Fruit fly (Drosophila melanogaster) whole organism, embryonic: Measurements from ENCODE around the gene Sk1.

Experiments used
- Abd-B ChIP-seq: fragments of 200-800 bp; sonication (Bioruptor generic); optimal IDR thresholded peaks from 2 replicates; lab custom pipeline; 2018; ENCODE audit warnings: missing biosample characterization, mild to moderate bottlenecking, missing genetic modification characterization, moderate library complexity
- Antp ChIP-seq: fragments of 200-800 bp; sonication (Bioruptor generic); optimal IDR thresholded peaks from 3 replicates; lab custom pipeline; 2016; ENCODE audit warnings: missing biosample characterization, missing genetic modification characterization
- CG10147 ChIP-seq: fragments of 200-800 bp; sonication (Bioruptor generic); optimal IDR thresholded peaks from 2 replicates; lab custom pipeline; 2019; ENCODE audit warnings: missing biosample characterization, mild to moderate bottlenecking, missing genetic modification characterization, moderate library complexity
- CG10321 ChIP-seq: fragments of 200-800 bp; sonication (Bioruptor generic); IDR thresholded peaks from 2 replicates; pipeline ENCODE4 v1.3.6; 2022; ENCODE audit warnings: missing biosample characterization, missing genetic modification characterization
- CG10366 ChIP-seq: fragments of 200-800 bp; sonication (Bioruptor generic); IDR thresholded peaks from 2 replicates; pipeline ENCODE4 v1.3.6; 2022; ENCODE audit warnings: missing biosample characterization, missing genetic modification characterization
- CG10565 ChIP-seq: fragments of 200-800 bp; sonication (Bioruptor generic); optimal IDR thresholded peaks from 3 replicates; lab custom pipeline; 2016; ENCODE audit warnings: missing biosample characterization, mild to moderate bottlenecking, missing genetic modification characterization
- CG11093 ChIP-seq: fragments of 200-800 bp; sonication (Bioruptor generic); IDR thresholded peaks from 3 replicates; pipeline ENCODE4 v1.3.6; 2022; ENCODE audit warnings: missing biosample characterization, missing genetic modification characterization
- CG11247 ChIP-seq: fragments of 200-800 bp; sonication (Bioruptor generic); IDR thresholded peaks from 2 replicates; pipeline ENCODE4 v1.3.6; 2022; ENCODE audit warnings: missing biosample characterization, missing genetic modification characterization
- CG1233 ChIP-seq: fragments of 200-800 bp; sonication (Bioruptor generic); optimal IDR thresholded peaks from 4 replicates; lab custom pipeline; 2018; ENCODE audit warnings: missing biosample characterization, mild to moderate bottlenecking, missing genetic modification characterization
- CG12769 ChIP-seq: fragments of 200-800 bp; sonication (Bioruptor generic); optimal IDR thresholded peaks from 2 replicates; lab custom pipeline; 2019; ENCODE audit warnings: missing biosample characterization, mild to moderate bottlenecking, missing genetic modification characterization, moderate library complexity
- CG13123 ChIP-seq: fragments of 200-800 bp; sonication (Bioruptor generic); optimal IDR thresholded peaks from 2 replicates; lab custom pipeline; 2016; ENCODE audit warnings: missing biosample characterization, missing genetic modification characterization
- CG14860 ChIP-seq: fragments of 200-800 bp; sonication (Bioruptor generic); IDR thresholded peaks from 3 replicates; pipeline ENCODE4 v1.3.6; 2022; ENCODE audit warnings: missing biosample characterization, missing genetic modification characterization; ENCODE audit not compliant: partially characterized antibody
- CG15479 ChIP-seq: fragments of 200-800 bp; sonication (Bioruptor generic); optimal IDR thresholded peaks from 3 replicates; lab custom pipeline; 2019; ENCODE audit warnings: missing biosample characterization, mild to moderate bottlenecking, missing genetic modification characterization, moderate library complexity
- CG15696 ChIP-seq: fragments of 200-800 bp; sonication (Bioruptor generic); optimal IDR thresholded peaks from 2 replicates; lab custom pipeline; 2019; ENCODE audit warnings: missing biosample characterization, mild to moderate bottlenecking, missing genetic modification characterization, moderate library complexity
- CG1602 ChIP-seq: fragments of 200-800 bp; sonication (Bioruptor generic); optimal IDR thresholded peaks from 3 replicates; lab custom pipeline; 2016; ENCODE audit warnings: missing biosample characterization, missing genetic modification characterization
- CG1647 ChIP-seq: fragments of 200-800 bp; sonication (Bioruptor generic); optimal IDR thresholded peaks from 3 replicates; lab custom pipeline; 2016; ENCODE audit warnings: missing biosample characterization, missing genetic modification characterization
- CG17328 ChIP-seq: fragments of 200-800 bp; sonication (Bioruptor generic); IDR thresholded peaks from 2 replicates; pipeline ENCODE4 v1.3.6; 2022; ENCODE audit warnings: missing biosample characterization, missing genetic modification characterization
- CG31365 ChIP-seq: fragments of 200-800 bp; sonication (Bioruptor generic); optimal IDR thresholded peaks from 2 replicates; lab custom pipeline; 2018; ENCODE audit warnings: missing biosample characterization, mild to moderate bottlenecking, missing genetic modification characterization
- CG33213 ChIP-seq: fragments of 200-800 bp; sonication (Bioruptor generic); optimal IDR thresholded peaks from 3 replicates; lab custom pipeline; 2016; ENCODE audit warnings: missing biosample characterization, missing genetic modification characterization
- CG4404 ChIP-seq: fragments of 200-800 bp; sonication (Bioruptor generic); IDR thresholded peaks from 2 replicates; pipeline ENCODE4 v1.3.6; 2022; ENCODE audit warnings: missing biosample characterization, missing genetic modification characterization
- CG5953 ChIP-seq: fragments of 200-800 bp; sonication (Bioruptor generic); IDR thresholded peaks from 2 replicates; pipeline ENCODE4 v1.3.6; 2022; ENCODE audit warnings: missing biosample characterization, missing genetic modification characterization
- CG7357 ChIP-seq: fragments of 200-800 bp; sonication (Bioruptor generic); IDR thresholded peaks from 3 replicates; pipeline ENCODE4 v1.3.6; 2022; ENCODE audit warnings: missing biosample characterization, missing genetic modification characterization
- CTCF ChIP-seq: fragments of 200-800 bp; sonication (Bioruptor generic); optimal IDR thresholded peaks from 2 replicates; lab custom pipeline; 2017; ENCODE audit warnings: missing biosample characterization, mild to moderate bottlenecking, missing genetic modification characterization, moderate library complexity
- CkIIα-i1 ChIP-seq: fragments of 200-800 bp; sonication (Bioruptor generic); IDR thresholded peaks from 2 replicates; pipeline ENCODE4 v1.3.6; 2022; ENCODE audit warnings: missing biosample characterization, missing genetic modification characterization
- Deaf1 ChIP-seq: fragments of 200-800 bp; optimal IDR thresholded peaks from 3 replicates; lab custom pipeline; 2019; ENCODE audit warnings: missing biosample characterization, mild to moderate bottlenecking, missing genetic modification characterization, moderate library complexity
- Dek ChIP-seq: fragments of 200-800 bp; sonication (Bioruptor generic); optimal IDR thresholded peaks from 3 replicates; lab custom pipeline; 2019; ENCODE audit warnings: missing biosample characterization, mild to moderate bottlenecking, missing genetic modification characterization, moderate library complexity
- Dll ChIP-seq: fragments of 200-800 bp; sonication (Bioruptor generic); IDR thresholded peaks from 4 replicates; pipeline ENCODE4 v1.3.6; 2022; ENCODE audit warnings: missing biosample characterization, missing genetic modification characterization; ENCODE audit not compliant: partially characterized antibody
- Hmr ChIP-seq: fragments of 200-800 bp; sonication (Bioruptor generic); optimal IDR thresholded peaks from 3 replicates; lab custom pipeline; 2017; ENCODE audit warnings: mild to moderate bottlenecking, missing biosample characterization, missing genetic modification reagents, missing genetic modification characterization
- Kr ChIP-seq: fragments of 200-800 bp; sonication (Bioruptor generic); optimal IDR thresholded peaks from 2 replicates; lab custom pipeline; 2017; ENCODE audit warnings: missing biosample characterization, mild to moderate bottlenecking, missing genetic modification characterization
- MBD-R2 ChIP-seq: fragments of 200-800 bp; sonication (Bioruptor generic); IDR thresholded peaks from 2 replicates; pipeline ENCODE4 v1.3.6; 2022; ENCODE audit warnings: missing biosample characterization, missing genetic modification characterization
- Mad ChIP-seq: fragments of 200-800 bp; sonication (Bioruptor generic); optimal IDR thresholded peaks from 2 replicates; lab custom pipeline; 2016; ENCODE audit warnings: missing biosample characterization, missing genetic modification characterization
- Max ChIP-seq: fragments of 200-800 bp; sonication (Bioruptor generic); optimal IDR thresholded peaks from 2 replicates; lab custom pipeline; 2016; ENCODE audit warnings: missing biosample characterization, mild to moderate bottlenecking, missing genetic modification characterization
- Nf-YA ChIP-seq: fragments of 200-800 bp; sonication (Bioruptor generic); IDR thresholded peaks from 2 replicates; pipeline ENCODE4 v1.3.6; 2022; ENCODE audit warnings: missing biosample characterization, missing genetic modification characterization
- Optix ChIP-seq: fragments of 200-800 bp; sonication (Bioruptor generic); IDR thresholded peaks from 3 replicates; pipeline ENCODE4 v1.3.6; 2022; ENCODE audit warnings: missing biosample characterization, missing genetic modification characterization
- Six4 ChIP-seq: fragments of 200-800 bp; sonication (Bioruptor generic); optimal IDR thresholded peaks from 2 replicates; lab custom pipeline; 2016; ENCODE audit warnings: missing biosample characterization, missing genetic modification characterization
- Tbp ChIP-seq: fragments of >200 bp; optimal IDR thresholded peaks from 2 replicates; lab custom pipeline; 2018; ENCODE audit warnings: missing biosample characterization, missing genetic modification characterization
- amos ChIP-seq: fragments of 200-800 bp; sonication (Bioruptor generic); IDR thresholded peaks from 2 replicates; pipeline ENCODE4 v1.3.6; 2022; ENCODE audit warnings: missing biosample characterization, missing genetic modification characterization; ENCODE audit not compliant: partially characterized antibody
- ap ChIP-seq: fragments of 200-800 bp; sonication (Bioruptor generic); IDR thresholded peaks from 2 replicates; pipeline ENCODE4 v1.3.6; 2022; ENCODE audit warnings: missing biosample characterization, missing genetic modification characterization
- ato ChIP-seq: fragments of 200-800 bp; sonication (Bioruptor generic); IDR thresholded peaks from 2 replicates; pipeline ENCODE4 v1.3.6; 2022; ENCODE audit warnings: missing biosample characterization, missing genetic modification characterization; ENCODE audit not compliant: partially characterized antibody
- cad ChIP-seq: fragments of >200 bp; optimal IDR thresholded peaks from 2 replicates; lab custom pipeline; 2017; ENCODE audit warnings: missing biosample characterization, missing genetic modification characterization
- cg ChIP-seq: fragments of 200-800 bp; sonication (Bioruptor generic); optimal IDR thresholded peaks from 3 replicates; lab custom pipeline; 2019; ENCODE audit warnings: missing biosample characterization, mild to moderate bottlenecking, missing genetic modification characterization, moderate library complexity
- chm ChIP-seq: fragments of 200-800 bp; sonication (Bioruptor generic); IDR thresholded peaks from 2 replicates; pipeline ENCODE4 v1.3.6; 2022; ENCODE audit warnings: missing biosample characterization, missing genetic modification characterization
- dm ChIP-seq: fragments of 200-800 bp; sonication (Bioruptor generic); optimal IDR thresholded peaks from 3 replicates; lab custom pipeline; 2016; ENCODE audit warnings: missing biosample characterization, missing genetic modification characterization
- emc ChIP-seq: fragments of 200-800 bp; sonication (Bioruptor generic); optimal IDR thresholded peaks from 2 replicates; lab custom pipeline; 2016; ENCODE audit warnings: missing biosample characterization, missing genetic modification characterization
- en ChIP-seq: fragments of 200-800 bp; sonication (Bioruptor generic); optimal IDR thresholded peaks from 2 replicates; lab custom pipeline; 2016; ENCODE audit warnings: missing biosample characterization, missing genetic modification characterization
- grau ChIP-seq: fragments of 200-800 bp; optimal IDR thresholded peaks from 3 replicates; lab custom pipeline; 2019; ENCODE audit warnings: missing biosample characterization, mild to moderate bottlenecking, missing genetic modification characterization, moderate library complexity
- gsb-n ChIP-seq: fragments of 200-800 bp; sonication (Bioruptor generic); optimal IDR thresholded peaks from 3 replicates; lab custom pipeline; 2018; ENCODE audit warnings: missing biosample characterization, mild to moderate bottlenecking, missing genetic modification characterization
- lmd ChIP-seq: fragments of 200-800 bp; sonication (Bioruptor generic); IDR thresholded peaks from 2 replicates; pipeline ENCODE4 v1.3.6; 2022; ENCODE audit warnings: missing biosample characterization, missing genetic modification characterization
- onecut ChIP-seq: fragments of 200-800 bp; sonication (Bioruptor generic); IDR thresholded peaks from 2 replicates; pipeline ENCODE4 v1.3.6; 2022; ENCODE audit warnings: missing biosample characterization, missing genetic modification characterization
- otp ChIP-seq: fragments of 200-800 bp; sonication (Bioruptor generic); IDR thresholded peaks from 3 replicates; pipeline ENCODE4, ENCODE4 v1.3.6; 2022; ENCODE audit warnings: missing biosample characterization, missing genetic modification characterization
- pfk ChIP-seq: fragments of 200-800 bp; sonication (Bioruptor generic); optimal IDR thresholded peaks from 2 replicates; lab custom pipeline; 2018; ENCODE audit warnings: missing biosample characterization, mild to moderate bottlenecking, missing genetic modification characterization, moderate library complexity
- sob ChIP-seq: fragments of 200-800 bp; sonication (Bioruptor generic); IDR thresholded peaks from 2 replicates; pipeline ENCODE4 v1.3.6; 2022; ENCODE audit warnings: missing biosample characterization, missing genetic modification characterization

Gene Sk1

dm6 chrX:11494731-11495277 is 52.5 kb downstream of the Sk1 start (continued):
- TF ChIP-seq onecut (GFP tag; lab: Robert Waterston, UW) (peak; percentile 51), Abd-B (GFP tag; lab: Kevin White, UChicago) (peak; percentile 48), Dll (no peak), CG4404 (GFP tag; lab: Robert Waterston, UW) (peak; percentile 72), chm (GFP tag; lab: Robert Waterston, UW) (peak; percentile 23; the same call in 1 of the 2 replicates), CG10321 (no peak), CG17328 (GFP tag; lab: Robert Waterston, UW) (peak; percentile 71), dm (GFP tag; lab: Kevin White, UChicago) (peak; percentile 30), CG11093 (GFP tag; lab: Robert Waterston, UW) (0 out of 3 replicates have a peak, but pooled peaks have one; percentile 14), CG31365 (tag; lab: Kevin White, UChicago) (no peak), cg (GFP tag; lab: Kevin White, UChicago) (peak; percentile 59), emc (no peak), CG33213 (peak; percentile 18), CG12769 (peak; percentile 55), amos (GFP tag; lab: Robert Waterston, UW) (no peak), CG1233 (GFP tag; lab: Kevin White, UChicago) (peak; percentile 68), Six4 (GFP tag; lab: Kevin White, UChicago) (peak; percentile 60), Dek (no peak), ap (GFP tag; lab: Robert Waterston, UW) (no peak), Tbp (no peak), CG10565 (GFP tag; lab: Kevin White, UChicago) (no peak), CTCF (GFP tag; lab: Kevin White, UChicago) (peak; percentile 14), Max (GFP tag; lab: Kevin White, UChicago) (peak; percentile 52), CG5953 (GFP tag; lab: Robert Waterston, UW) (no peak), CG1647 (GFP tag; lab: Kevin White, UChicago) (peak; percentile 27), CG14860 (GFP tag; lab: Robert Waterston, UW) (no peak), CG10366 (0 out of 2 replicates have a peak, but pooled peaks have one; percentile 34), CG15479 (GFP tag; lab: Kevin White, UChicago) (peak; percentile 63), CG1602 (GFP tag; lab: Kevin White, UChicago) (peak; percentile 70), lmd (GFP tag; lab: Robert Waterston, UW) (peak; percentile 64; the same call in 1 of the 2 replicates), CG10147 (GFP tag; lab: Kevin White, UChicago) (peak; percentile 20), Hmr (GFP tag; lab: Kevin White, UChicago) (no peak), CkIIα-i1 (GFP tag; lab: Robert Waterston, UW) (no peak), Mad (GFP tag; lab: Kevin White, UChicago) (peak; percentile 30), en (peak; percentile 68), CG7357 (no peak), cad (no peak), CG15696 (peak; percentile 78), MBD-R2 (GFP tag; lab: Robert Waterston, UW) (no peak), gsb-n (peak; percentile 82), Optix (GFP tag; lab: Robert Waterston, UW) (peak; percentile 71; the same call in 1 of the 3 replicates), sob (GFP tag; lab: Robert Waterston, UW) (peak; percentile 37; the same call in 1 of the 2 replicates), Nf-YA (GFP tag; lab: Robert Waterston, UW) (no peak), pfk (GFP tag; lab: Kevin White, UChicago) (no peak), ato (GFP tag; lab: Robert Waterston, UW) (no peak), Deaf1 (tag; lab: Kevin White, UChicago) (peak; percentile 35), Kr (GFP tag; lab: Kevin White, UChicago) (peak; percentile 37), grau (tag; lab: Kevin White, UChicago) (peak; percentile 74), CG11247 (no peak), Antp (GFP tag; lab: Kevin White, UChicago) (peak; percentile 73), CG13123 (GFP tag; lab: Kevin White, UChicago) (peak; percentile 53), otp (GFP tag; lab: Robert Waterston, UW) (no peak)
